Fruit fly (Drosophila melanogaster): ENCODE data around the gene CG18549.

The CG18549 gene

dm6 chr3R:12408160-12408559 lies 40.9 kb upstream of the CG18549 start, which contains the start of gene CG5196 (continued):
- no peak for TF ChIP-seq Dbx (GFP tag; IDR thresholded peaks at IDR 0.05)
- TF ChIP-seq CG15696 (tag; optimal IDR thresholded peaks at IDR 0.05), result no peak
- no peak for TF ChIP-seq CG14441 (GFP tag; IDR thresholded peaks at IDR 0.05)
- peak; percentile 86 for TF ChIP-seq pzg (GFP tag; optimal IDR thresholded peaks at IDR 0.05)
- peak; percentile 34 for TF ChIP-seq Sry-β (GFP tag; optimal IDR thresholded peaks at IDR 0.05)
- peak; percentile 60 for TF ChIP-seq CG14710 (tag; optimal IDR thresholded peaks at IDR 0.05)
- TF ChIP-seq Side (GFP tag; optimal IDR thresholded peaks at IDR 0.05), result no peak
- no peak for TF ChIP-seq tx (GFP tag; optimal IDR thresholded peaks at IDR 0.05)
- peak; percentile 35 for TF ChIP-seq CG12391 (tag; optimal IDR thresholded peaks at IDR 0.05)
- peak; percentile 23 for TF ChIP-seq CG2120 (GFP tag; optimal IDR thresholded peaks at IDR 0.05)
- no peak for TF ChIP-seq CG14667 (GFP tag; IDR thresholded peaks at IDR 0.05)
- peak; percentile 61 for TF ChIP-seq CG30020 (tag; optimal IDR thresholded peaks at IDR 0.05)
- no peak for TF ChIP-seq ftz-f1 (GFP tag; optimal IDR thresholded peaks at IDR 0.05)
- peak; percentile 80 for TF ChIP-seq Dp (GFP tag; optimal IDR thresholded peaks at IDR 0.05)
- TF ChIP-seq H2.0 (GFP tag; IDR thresholded peaks at IDR 0.05), result no peak
- TF ChIP-seq eve (GFP tag; optimal IDR thresholded peaks at IDR 0.05), result no peak
- no peak for TF ChIP-seq CG1832 (GFP tag; optimal IDR thresholded peaks at IDR 0.05)
- TF ChIP-seq gem (tag; optimal IDR thresholded peaks at IDR 0.05), result no peak
- TF ChIP-seq danr (GFP tag; IDR thresholded peaks at IDR 0.05), result no peak
- TF ChIP-seq Vsx1 (GFP tag; optimal IDR thresholded peaks at IDR 0.05), result peak; percentile 31
- TF ChIP-seq CG12659 (GFP tag; optimal IDR thresholded peaks at IDR 0.05), result peak; percentile 78
- TF ChIP-seq chn (GFP tag; optimal IDR thresholded peaks at IDR 0.05), result no peak
- no peak for TF ChIP-seq esg (GFP tag; conservative IDR thresholded peaks at IDR 0.05)
- TF ChIP-seq luna (GFP tag; optimal IDR thresholded peaks at IDR 0.05), result no peak
- no peak for TF ChIP-seq CkIIα-i1 (GFP tag; IDR thresholded peaks at IDR 0.05)
- TF ChIP-seq emc (GFP tag; optimal IDR thresholded peaks at IDR 0.05), result no peak
- TF ChIP-seq HmgD (GFP tag; optimal IDR thresholded peaks at IDR 0.05), result no peak
- TF ChIP-seq lmd (GFP tag; IDR thresholded peaks at IDR 0.05), result no peak
- no peak for TF ChIP-seq bcd (GFP tag; optimal IDR thresholded peaks at IDR 0.05)
- peak; percentile 31 for TF ChIP-seq nmo (GFP tag; optimal IDR thresholded peaks at IDR 0.05)
- no peak for TF ChIP-seq NFAT (GFP tag; IDR thresholded peaks at IDR 0.05)
- no peak for TF ChIP-seq CG8281 (tag; optimal IDR thresholded peaks at IDR 0.05)
- peak; percentile 20; the same call in 1 of the 2 replicates for TF ChIP-seq sob (GFP tag; IDR thresholded peaks at IDR 0.05)
- TF ChIP-seq sisA (GFP tag; IDR thresholded peaks at IDR 0.05), result no peak
- no peak for TF ChIP-seq D19B (GFP tag; optimal IDR thresholded peaks at IDR 0.05)
- TF ChIP-seq CG7963 (GFP tag; IDR thresholded peaks at IDR 0.05; ENCODE audit: partially characterized antibody), result peak; percentile 55; the same call in 2 of the 3 replicates
- TF ChIP-seq CG13296 (GFP tag; optimal IDR thresholded peaks at IDR 0.05), result no peak
- no peak for TF ChIP-seq CG17612 (GFP tag; IDR thresholded peaks at IDR 0.05)
- no peak for TF ChIP-seq CG10654 (GFP tag; optimal IDR thresholded peaks at IDR 0.05)
- peak; percentile 36 for TF ChIP-seq CG6854 (GFP tag; optimal IDR thresholded peaks at IDR 0.05)
- TF ChIP-seq wek (GFP tag; optimal IDR thresholded peaks at IDR 0.05), result peak; percentile 9
- TF ChIP-seq CoRest (tag; optimal IDR thresholded peaks at IDR 0.05), result peak; percentile 5
- no peak for TF ChIP-seq fd102C (GFP tag; optimal IDR thresholded peaks at IDR 0.05)
- peak; percentile 17 for TF ChIP-seq kah (GFP tag; optimal IDR thresholded peaks at IDR 0.05)
- TF ChIP-seq CG7372 (GFP tag; IDR thresholded peaks at IDR 0.05), result no peak
- TF ChIP-seq vfl (GFP tag; optimal IDR thresholded peaks at IDR 0.05), result no peak
- TF ChIP-seq her (GFP tag; optimal IDR thresholded peaks at IDR 0.05), result peak; percentile 13
- TF ChIP-seq disco-r (GFP tag; optimal IDR thresholded peaks at IDR 0.05), result no peak
- TF ChIP-seq chif (GFP tag; optimal IDR thresholded peaks at IDR 0.05), result no peak
- no peak for TF ChIP-seq CG5245 (GFP tag; optimal IDR thresholded peaks at IDR 0.05)
- peak; percentile 48 for TF ChIP-seq CG2712 (tag; optimal IDR thresholded peaks at IDR 0.05)
- no peak for TF ChIP-seq Lim3 (GFP tag; IDR thresholded peaks at IDR 0.05)

All from whole organism, embryonic.